Worm (Caenorhabditis elegans): ENCODE data around the gene natc-1.
A peak's percentile ranks its signal among the peaks of the same experiment; 100 is the strongest.

The natc-1 gene

ce11 chrV:8415113-8415530 is 47.0 kb upstream of the natc-1 start (continued):
- TF ChIP-seq ccch-3 (GFP tag; optimal IDR thresholded peaks at IDR 0.05): no peak
- TF ChIP-seq D2030.7 (GFP tag; IDR thresholded peaks at IDR 0.05): peak; percentile 75
- TF ChIP-seq Y56A3A.18 (GFP tag; IDR thresholded peaks at IDR 0.05): 0 out of 2 replicates have a peak, but pooled peaks have one; percentile 62
- no peak for TF ChIP-seq dpff-1 (tag; optimal IDR thresholded peaks at IDR 0.05)
- no peak for TF ChIP-seq cebp-1 (GFP tag; IDR thresholded peaks at IDR 0.05)
- TF ChIP-seq cebp-1 (tag; optimal IDR thresholded peaks at IDR 0.05): peak; percentile 68
- TF ChIP-seq hmg-20 (GFP tag; IDR thresholded peaks at IDR 0.05): 0 out of 2 replicates have a peak, but pooled peaks have one; percentile 9
- no peak for TF ChIP-seq hlh-26 (GFP tag; conservative IDR thresholded peaks at IDR 0.05)
- no peak for TF ChIP-seq ztf-6 (GFP tag; IDR thresholded peaks at IDR 0.05)
- no peak for TF ChIP-seq F57A8.1 (GFP tag; optimal IDR thresholded peaks at IDR 0.05)
- TF ChIP-seq Y95B8A.8 (GFP tag; IDR thresholded peaks at IDR 0.05): peak; percentile 87
- TF ChIP-seq repo-1 (tag; optimal IDR thresholded peaks at IDR 0.05): peak; percentile 27
- peak; percentile 94 for TF ChIP-seq Y79H2A.3 (GFP tag; conservative IDR thresholded peaks at IDR 0.05)
- TF ChIP-seq gei-17 (GFP tag; optimal IDR thresholded peaks at IDR 0.05): no peak
- no peak for TF ChIP-seq T26A5.8 (tag; optimal IDR thresholded peaks at IDR 0.05)
- TF ChIP-seq let-526 (GFP tag; IDR thresholded peaks at IDR 0.05): no peak
- TF ChIP-seq lir-1 (GFP tag; conservative IDR thresholded peaks at IDR 0.05): no peak
- no peak for TF ChIP-seq sea-2 (GFP tag; IDR thresholded peaks at IDR 0.05)
- no peak for TF ChIP-seq tbx-9 (tag; optimal IDR thresholded peaks at IDR 0.05; ENCODE audit: borderline replicate concordance)
- peak; percentile 87 for TF ChIP-seq ekl-4 (GFP tag; IDR thresholded peaks at IDR 0.05)
- peak; percentile 30 for TF ChIP-seq snpc-1.1 (tag; optimal IDR thresholded peaks at IDR 0.05; ENCODE audit: insufficient read depth)
- peak; percentile 68 for TF ChIP-seq xnd-1 (tag; optimal IDR thresholded peaks at IDR 0.05)
- TF ChIP-seq Y53G8AR.9 (GFP tag; conservative IDR thresholded peaks at IDR 0.05): peak; percentile 88
- no peak for TF ChIP-seq aptf-2 (GFP tag; conservative IDR thresholded peaks at IDR 0.05)
- peak; percentile 65; the same call in 1 of the 2 replicates for TF ChIP-seq F39B2.1 (GFP tag; IDR thresholded peaks at IDR 0.05)
- no peak for TF ChIP-seq sptf-2 (GFP tag; optimal IDR thresholded peaks at IDR 0.05)
- no peak for TF ChIP-seq ets-4 (GFP tag; optimal IDR thresholded peaks at IDR 0.05)
- no peak for TF ChIP-seq egrh-3 (GFP tag; IDR thresholded peaks at IDR 0.05)
- TF ChIP-seq F55B11.4 (tag; optimal IDR thresholded peaks at IDR 0.05; ENCODE audit: borderline replicate concordance, insufficient read depth): no peak
- no peak for TF ChIP-seq ama-1 (optimal IDR thresholded peaks at IDR 0.05)
- peak in 1 of 2 experiments; percentile 33 for TF ChIP-seq ama-1 (GFP tag; optimal IDR thresholded peaks at IDR 0.05)
- no peak for TF ChIP-seq snpc-1.3 (tag; optimal IDR thresholded peaks at IDR 0.05; ENCODE audit: insufficient read depth)
- TF ChIP-seq lag-1 (GFP tag; IDR thresholded peaks at IDR 0.05): no peak
- peak; percentile 56 for TF ChIP-seq ceh-100 (GFP tag; IDR thresholded peaks at IDR 0.05)
- TF ChIP-seq ztf-26 (tag; optimal IDR thresholded peaks at IDR 0.05): no peak

ce11 chrV:8417271-8417670 is 44.9 kb upstream of the natc-1 start:
- TF ChIP-seq nfya-2 (GFP tag; IDR thresholded peaks at IDR 0.05) (no peak), egrh-3 (GFP tag; IDR thresholded peaks at IDR 0.05) (no peak), B0336.3 (GFP tag; IDR thresholded peaks at IDR 0.05) (no peak), nfya-1 (tag; optimal IDR thresholded peaks at IDR 0.05; ENCODE audit: borderline replicate concordance, insufficient read depth) (no peak), cebp-1 (GFP tag; IDR thresholded peaks at IDR 0.05) (no peak), cebp-1 (tag; optimal IDR thresholded peaks at IDR 0.05) (no peak), aptf-2 (GFP tag; conservative IDR thresholded peaks at IDR 0.05) (no peak), madf-8 (GFP tag; conservative IDR thresholded peaks at IDR 0.05) (no peak), pha-4 (tag; optimal IDR thresholded peaks at IDR 0.05) (no peak), bed-1 (GFP tag; IDR thresholded peaks at IDR 0.05) (no peak), ztf-3 (GFP tag; optimal IDR thresholded peaks at IDR 0.05) (no peak), F49E8.2 (tag; optimal IDR thresholded peaks at IDR 0.05; ENCODE audit: insufficient read depth) (no peak), sea-2 (GFP tag; IDR thresholded peaks at IDR 0.05) (no peak), C17E4.6 (GFP tag; IDR thresholded peaks at IDR 0.05) (no peak), pbrm-1 (GFP tag; IDR thresholded peaks at IDR 0.05) (no peak), Y79H2A.3 (GFP tag; conservative IDR thresholded peaks at IDR 0.05) (no peak), Y53G8AR.9 (GFP tag; conservative IDR thresholded peaks at IDR 0.05) (no peak)

All from whole organism, young adult.